Worm (Caenorhabditis elegans) whole organism, early embryonic: ENCODE data around the gene cyp-13A7.

ENCODE experiments used
- F13C5.2 ChIP-seq: sonication (generic microtip); optimal IDR thresholded peaks from 2 replicates; lab custom pipeline; 2017; ENCODE audit warnings: mild to moderate bottlenecking, missing genetic modification characterization, inconsistent platforms, missing compliant biosample characterization
- aly-1 ChIP-seq: sonication (generic microtip); optimal IDR thresholded peaks from 2 replicates; lab custom pipeline; 2016; ENCODE audit warnings: missing genetic modification characterization, missing compliant biosample characterization
- ama-1 ChIP-seq: fragments of 150-350 bp; optimal IDR thresholded peaks from 2 replicates; lab custom pipeline; 2014
- ceh-13 ChIP-seq: fragments of 200-800 bp; sonication (Bioruptor generic); optimal IDR thresholded peaks from 2 replicates; lab custom pipeline; 2018; ENCODE audit warnings: mild to moderate bottlenecking, missing genetic modification characterization, missing compliant biosample characterization
- ceh-36 ChIP-seq: sonication (generic microtip); optimal IDR thresholded peaks from 2 replicates; lab custom pipeline; 2016; ENCODE audit warnings: missing genetic modification characterization, inconsistent platforms, missing compliant biosample characterization
- ets-7 ChIP-seq: sonication (generic microtip); optimal IDR thresholded peaks from 2 replicates; lab custom pipeline; 2016; ENCODE audit warnings: missing genotype, missing genetic modification characterization, missing compliant biosample characterization
- flt-1 ChIP-seq: fragments of 200-800 bp; sonication (Bioruptor generic); IDR thresholded peaks from 2 replicates; pipeline ENCODE4 v1.3.6; 2022; ENCODE audit warnings: missing genetic modification characterization, missing compliant biosample characterization
- hmbx-1 ChIP-seq: sonication (generic microtip); optimal IDR thresholded peaks from 2 replicates; lab custom pipeline; 2016; ENCODE audit warnings: mild to moderate bottlenecking, missing genetic modification characterization, missing compliant biosample characterization
- hnd-1 ChIP-seq: sonication (generic microtip); optimal IDR thresholded peaks from 2 replicates; lab custom pipeline; 2016; ENCODE audit warnings: missing genetic modification characterization, missing compliant biosample characterization
- scrt-1 ChIP-seq: fragments of 200-800 bp; sonication (Bioruptor generic); IDR thresholded peaks from 2 replicates; pipeline ENCODE4 v1.3.6; 2022; ENCODE audit warnings: missing genetic modification characterization, missing compliant biosample characterization
- sea-1 ChIP-seq: fragments of 200-800 bp; sonication (Bioruptor generic); conservative IDR thresholded peaks from 2 replicates; pipeline ENCODE4 v1.3.6; 2022; ENCODE audit warnings: missing genetic modification characterization, missing compliant biosample characterization

DNA sequence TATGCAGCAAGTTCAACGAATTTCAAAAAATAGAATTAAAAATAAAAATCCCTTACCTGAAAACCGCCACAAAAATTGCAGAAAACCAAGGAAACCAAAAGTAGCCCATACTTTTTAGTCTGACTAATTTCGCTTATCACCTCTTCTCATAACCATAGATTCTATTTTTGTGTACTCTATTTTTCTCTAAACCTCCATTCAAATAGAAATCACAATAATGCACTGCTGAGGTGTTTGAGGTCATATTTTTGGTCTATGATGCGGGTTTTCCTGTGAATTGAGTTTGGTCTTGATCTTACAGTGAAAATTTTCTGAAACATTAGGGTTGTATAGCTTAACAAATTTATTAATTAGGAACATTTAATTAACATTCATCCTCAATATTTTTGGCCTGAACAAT is 21.6 kb upstream of the cyp-13A7 start, which contains the start of gene cyp-13A1:
- TF ChIP-seq sea-1 (no peak), ama-1 (lab: Kevin White, UChicago) (no peak), scrt-1 (no peak), flt-1 (GFP tag; lab: Robert Waterston, UW) (no peak), hmbx-1 (tag; lab: Kevin White, UChicago) (no peak), F13C5.2 (tag; lab: Kevin White, UChicago) (no peak), ceh-13 (GFP tag; lab: Kevin White, UChicago) (no peak), hnd-1 (tag; lab: Kevin White, UChicago) (no peak), aly-1 (tag; lab: Kevin White, UChicago) (no peak), ets-7 (tag; lab: Kevin White, UChicago) (no peak), ceh-36 (no peak)
